Worm (Caenorhabditis elegans) whole organism, late embryonic: ENCODE data around the gene sul-1.

Source experiments
- F13H6.1 ChIP-seq: sonication (generic microtip); optimal IDR thresholded peaks from 2 replicates; lab custom pipeline; 2016; ENCODE audit warnings: missing genetic modification characterization, missing compliant biosample characterization
- K02D7.2 ChIP-seq: sonication (generic microtip); optimal IDR thresholded peaks from 2 replicates; lab custom pipeline; 2017; ENCODE audit warnings: mild to moderate bottlenecking, missing genetic modification characterization, missing compliant biosample characterization
- K09A11.1 ChIP-seq: sonication (generic microtip); optimal IDR thresholded peaks from 2 replicates; lab custom pipeline; 2017; ENCODE audit warnings: antibody characterized with exemption, mild to moderate bottlenecking, missing genetic modification characterization, missing compliant biosample characterization; ENCODE audit not compliant: insufficient read depth
- T23F11.4 ChIP-seq: fragments of 200-800 bp; sonication (Bioruptor generic); optimal IDR thresholded peaks from 2 replicates; lab custom pipeline; 2018; ENCODE audit warnings: mild to moderate bottlenecking, missing genetic modification characterization, missing compliant biosample characterization
- Y22D7AL.16 ChIP-seq: sonication (generic microtip); optimal IDR thresholded peaks from 2 replicates; lab custom pipeline; 2016; ENCODE audit warnings: missing genetic modification characterization, missing compliant biosample characterization
- ahr-1 ChIP-seq: sonication (generic microtip); optimal IDR thresholded peaks from 2 replicates; lab custom pipeline; 2016; ENCODE audit warnings: missing genetic modification characterization, missing compliant biosample characterization
- ceh-18 ChIP-seq: sonication (generic microtip); optimal IDR thresholded peaks from 2 replicates; lab custom pipeline; 2016; ENCODE audit warnings: missing genetic modification characterization, missing compliant biosample characterization
- ceh-2 ChIP-seq: sonication (generic microtip); optimal IDR thresholded peaks from 2 replicates; lab custom pipeline; 2016; ENCODE audit warnings: missing genotype, missing genetic modification characterization, missing compliant biosample characterization
- ceh-22 ChIP-seq: sonication (generic microtip); optimal IDR thresholded peaks from 2 replicates; lab custom pipeline; 2017; ENCODE audit warnings: missing biosample characterization, missing genetic modification characterization
- ceh-24 ChIP-seq: sonication (generic microtip); optimal IDR thresholded peaks from 2 replicates; lab custom pipeline; 2016; ENCODE audit warnings: mild to moderate bottlenecking, missing genetic modification characterization, missing compliant biosample characterization
- ceh-30 ChIP-seq: fragments of 150-350 bp; optimal IDR thresholded peaks from 2 replicates; lab custom pipeline; 2014; ENCODE audit warnings: missing biosample characterization, missing genetic modification characterization
- ceh-34 ChIP-seq: sonication (generic microtip); optimal IDR thresholded peaks from 2 replicates; lab custom pipeline; 2016; ENCODE audit warnings: mild to moderate bottlenecking, missing genetic modification characterization, missing compliant biosample characterization
- ceh-48 ChIP-seq: sonication (generic microtip); optimal IDR thresholded peaks from 2 replicates; lab custom pipeline; 2016; ENCODE audit warnings: missing genetic modification characterization, inconsistent platforms, missing compliant biosample characterization
- ceh-9 ChIP-seq: sonication (generic microtip); optimal IDR thresholded peaks from 2 replicates; lab custom pipeline; 2016; ENCODE audit warnings: mild to moderate bottlenecking, missing genetic modification characterization, inconsistent platforms, missing compliant biosample characterization
- che-1 ChIP-seq: sonication (generic microtip); optimal IDR thresholded peaks from 2 replicates; lab custom pipeline; 2016; ENCODE audit warnings: mild to moderate bottlenecking, missing genetic modification characterization, missing compliant biosample characterization
- dve-1 ChIP-seq: sonication (generic microtip); optimal IDR thresholded peaks from 2 replicates; lab custom pipeline; 2017; ENCODE audit warnings: antibody characterized with exemption, mild to moderate bottlenecking, missing genetic modification characterization, missing compliant biosample characterization
- elt-4 ChIP-seq: sonication (generic microtip); optimal IDR thresholded peaks from 2 replicates; lab custom pipeline; 2016; ENCODE audit warnings: missing genetic modification characterization, missing compliant biosample characterization
- ets-4 ChIP-seq: sonication (generic microtip); optimal IDR thresholded peaks from 2 replicates; lab custom pipeline; 2016; ENCODE audit warnings: missing genetic modification characterization, missing compliant biosample characterization
- eyg-1 ChIP-seq: sonication (generic microtip); optimal IDR thresholded peaks from 2 replicates; lab custom pipeline; 2016; ENCODE audit warnings: missing genotype, missing genetic modification characterization, missing compliant biosample characterization
- fax-1 ChIP-seq: sonication (generic microtip); optimal IDR thresholded peaks from 2 replicates; lab custom pipeline; 2016; ENCODE audit warnings: missing genotype, missing genetic modification characterization, missing compliant biosample characterization
- fkh-10 ChIP-seq: fragments of 150-350 bp; optimal IDR thresholded peaks from 2 replicates; lab custom pipeline; 2014; ENCODE audit warnings: missing biosample characterization, missing genetic modification reagents, missing genetic modification characterization
- fkh-6 ChIP-seq: sonication (generic microtip); optimal IDR thresholded peaks from 2 replicates; lab custom pipeline; 2016; ENCODE audit warnings: missing genetic modification characterization, missing compliant biosample characterization
- hlh-30 ChIP-seq: sonication (generic microtip); optimal IDR thresholded peaks from 2 replicates; lab custom pipeline; 2017; ENCODE audit warnings: antibody characterized with exemption, missing genetic modification characterization, missing compliant biosample characterization; ENCODE audit not compliant: insufficient read depth
- madf-2 ChIP-seq: sonication (generic microtip); optimal IDR thresholded peaks from 2 replicates; lab custom pipeline; 2017; ENCODE audit warnings: missing genetic modification characterization, missing compliant biosample characterization
- nhr-11 ChIP-seq: fragments of 150-350 bp; optimal IDR thresholded peaks from 2 replicates; lab custom pipeline; 2014; ENCODE audit warnings: missing biosample characterization, missing genetic modification characterization
- nhr-232 ChIP-seq: sonication (generic microtip); optimal IDR thresholded peaks from 2 replicates; lab custom pipeline; 2016; ENCODE audit warnings: missing genetic modification characterization, missing compliant biosample characterization
- npax-4 ChIP-seq: sonication (generic microtip); optimal IDR thresholded peaks from 2 replicates; lab custom pipeline; 2016; ENCODE audit warnings: missing genetic modification characterization, missing compliant biosample characterization
- odd-2 ChIP-seq: sonication (generic microtip); optimal IDR thresholded peaks from 2 replicates; lab custom pipeline; 2017; ENCODE audit warnings: antibody characterized with exemption, mild to moderate bottlenecking, missing genetic modification characterization, missing compliant biosample characterization
- pag-3 ChIP-seq: sonication (generic microtip); optimal IDR thresholded peaks from 2 replicates; lab custom pipeline; 2016; ENCODE audit warnings: missing compliant biosample characterization, missing genetic modification characterization, borderline replicate concordance
- pha-4 ChIP-seq: fragments of 150-350 bp; optimal IDR thresholded peaks from 2 replicates; lab custom pipeline; 2018; ENCODE audit warnings: missing biosample characterization, missing genetic modification reagents, missing genetic modification characterization
- pros-1 ChIP-seq: fragments of 150-350 bp; optimal IDR thresholded peaks from 2 replicates; lab custom pipeline; 2014; ENCODE audit warnings: missing biosample characterization, missing genetic modification reagents, missing genetic modification characterization
- ref-2 ChIP-seq: sonication (generic microtip); optimal IDR thresholded peaks from 2 replicates; lab custom pipeline; 2016; ENCODE audit warnings: missing genetic modification characterization, missing compliant biosample characterization
- rnt-1 ChIP-seq: sonication (generic microtip); optimal IDR thresholded peaks from 2 replicates; lab custom pipeline; 2016; ENCODE audit warnings: missing genetic modification characterization, missing compliant biosample characterization
- sox-2 ChIP-seq: fragments of 200-800 bp; sonication (Bioruptor generic); IDR thresholded peaks from 2 replicates; pipeline ENCODE4 v1.3.6; 2022; ENCODE audit warnings: missing genetic modification reagents, missing genetic modification characterization, missing compliant biosample characterization
- syd-9 ChIP-seq: sonication (generic microtip); optimal IDR thresholded peaks from 2 replicates; lab custom pipeline; 2016; ENCODE audit warnings: mild to moderate bottlenecking, missing genetic modification characterization, moderate library complexity, missing compliant biosample characterization
- tbx-7 ChIP-seq: sonication (generic microtip); optimal IDR thresholded peaks from 2 replicates; lab custom pipeline; 2016; ENCODE audit warnings: missing genotype, missing genetic modification characterization, missing compliant biosample characterization
- unc-42 ChIP-seq: sonication (generic microtip); optimal IDR thresholded peaks from 2 replicates; lab custom pipeline; 2016; ENCODE audit warnings: missing genotype, missing genetic modification characterization, missing compliant biosample characterization
- zip-5 ChIP-seq: sonication (generic microtip); optimal IDR thresholded peaks from 2 replicates; lab custom pipeline; 2016; ENCODE audit warnings: missing genetic modification characterization, missing compliant biosample characterization
- ztf-16 ChIP-seq: sonication (generic microtip); optimal IDR thresholded peaks from 2 replicates; lab custom pipeline; 2017; ENCODE audit warnings: missing genetic modification characterization, missing compliant biosample characterization

Gene sul-1

DNA sequence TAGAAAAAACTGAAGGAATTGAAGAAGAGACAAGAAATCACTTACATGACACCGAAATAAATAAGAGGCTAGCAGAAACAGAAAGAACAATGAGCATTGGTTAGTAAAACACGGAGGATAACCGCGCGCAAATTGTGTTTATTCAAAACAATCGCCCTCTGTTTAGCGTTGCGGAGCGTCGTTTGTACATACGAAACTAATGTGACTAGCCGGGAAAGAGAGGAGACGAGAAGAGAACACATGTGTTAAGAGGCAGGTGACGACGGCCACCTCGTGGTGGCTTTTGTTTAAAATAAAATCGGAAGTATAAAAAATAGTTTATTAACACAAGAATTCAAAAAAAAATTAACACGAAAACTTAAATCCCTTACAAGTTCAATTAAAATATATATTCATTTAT, 24.9 kb downstream of the sul-1 start, which contains the start of gene F40F4.7 (continued):
- TF ChIP-seq syd-9 (tag; lab: Kevin White, UChicago) (no peak), hlh-30 (tag; lab: Kevin White, UChicago) (peak; percentile 91), nhr-232 (no peak), pha-4 (tag; lab: Kevin White, UChicago) (no peak), sox-2 (GFP tag; lab: Robert Waterston, UW) (no peak), T23F11.4 (GFP tag; lab: Kevin White, UChicago) (no peak), ceh-34 (tag; lab: Kevin White, UChicago) (peak; percentile 18), tbx-7 (tag; lab: Kevin White, UChicago) (no peak), ceh-2 (tag; lab: Kevin White, UChicago) (no peak), che-1 (tag; lab: Kevin White, UChicago) (no peak), ets-4 (no peak), odd-2 (tag; lab: Kevin White, UChicago) (no peak), ceh-48 (tag; lab: Kevin White, UChicago) (no peak), Y22D7AL.16 (tag; lab: Kevin White, UChicago) (no peak), rnt-1 (tag; lab: Kevin White, UChicago) (peak; percentile 29), unc-42 (tag; lab: Kevin White, UChicago) (peak; percentile 72), npax-4 (no peak), ztf-16 (tag; lab: Kevin White, UChicago) (no peak)

DNA sequence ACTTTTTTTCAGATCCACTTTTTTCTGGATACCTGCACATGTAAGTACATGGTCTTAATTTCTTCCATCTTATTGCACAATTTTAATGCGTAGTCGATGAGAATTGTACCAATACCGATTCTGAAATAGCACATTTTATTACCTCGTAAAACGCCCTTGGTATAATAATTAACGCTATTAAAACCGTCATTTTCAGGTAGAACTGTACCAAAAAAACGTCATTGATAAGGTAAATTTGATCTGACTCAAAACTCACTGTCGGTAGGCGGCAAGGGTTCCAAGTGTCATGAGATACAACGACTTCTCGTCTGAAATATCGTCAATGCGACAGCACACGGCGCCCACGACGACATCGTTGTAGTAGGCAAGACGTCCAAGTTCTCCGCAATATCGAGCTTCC, 26.3 kb downstream of the sul-1 start:
- TF ChIP-seq npax-4 (no peak), ref-2 (tag; lab: Kevin White, UChicago) (no peak), K09A11.1 (tag; lab: Kevin White, UChicago) (no peak), fax-1 (tag; lab: Kevin White, UChicago) (no peak), ceh-24 (tag; lab: Kevin White, UChicago) (no peak)
- TF ChIP-seq, all 69 proteins: peak for 0

DNA sequence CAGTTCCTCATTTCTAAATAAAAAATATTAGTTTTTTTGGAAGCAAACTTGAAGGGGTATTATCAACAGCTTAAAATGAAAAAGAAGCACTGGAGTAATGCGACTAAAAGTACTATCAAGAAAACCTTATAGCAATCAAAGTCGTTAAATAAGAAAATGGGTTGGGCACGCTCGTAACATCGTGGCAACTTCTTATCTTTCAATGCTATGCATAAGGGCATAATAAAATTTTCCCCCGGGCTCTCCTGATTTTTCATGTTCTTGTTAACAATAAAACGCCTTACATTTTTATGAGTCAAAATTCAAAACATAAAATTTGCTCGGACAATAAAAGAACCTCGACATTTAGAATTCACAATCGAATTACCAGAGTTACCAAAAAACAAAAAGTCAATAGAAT, 27.1 kb downstream of the sul-1 start, which contains the start of gene irg-7:
irg-7 (minus strand) TSS at position 23 of the 400 bp plus-strand sequence.
- TF ChIP-seq eyg-1 (tag; lab: Kevin White, UChicago) (no peak), ceh-22 (tag; lab: Kevin White, UChicago) (no peak), pag-3 (tag; lab: Kevin White, UChicago) (no peak), sox-2 (GFP tag; lab: Robert Waterston, UW) (no peak), zip-5 (no peak), fkh-6 (tag; lab: Kevin White, UChicago) (no peak), fkh-10 (GFP tag; lab: Kevin White, UChicago) (no peak), odd-2 (tag; lab: Kevin White, UChicago) (no peak), elt-4 (tag; lab: Kevin White, UChicago) (no peak), Y22D7AL.16 (tag; lab: Kevin White, UChicago) (no peak)

DNA sequence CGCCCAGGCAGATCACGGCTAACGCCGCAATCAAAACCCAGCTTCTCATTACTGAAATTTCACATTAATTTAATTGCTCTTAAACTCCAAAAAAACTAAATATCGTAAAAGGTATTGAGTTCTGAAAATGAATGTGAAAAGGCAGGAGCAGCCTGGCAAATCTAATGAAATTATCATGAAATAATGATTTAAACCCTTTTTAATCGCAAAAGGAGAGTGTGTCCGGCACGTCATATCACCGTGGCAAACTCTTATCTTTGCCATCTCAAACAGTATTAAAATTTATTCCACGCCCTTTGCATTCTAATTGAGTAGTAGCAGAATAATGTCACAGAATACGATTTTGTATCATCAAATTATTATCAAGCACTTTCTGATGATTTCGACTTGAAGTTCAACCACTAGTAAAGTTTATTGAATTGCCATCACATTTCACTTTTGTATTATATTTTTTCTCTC, 35.3 kb downstream of the sul-1 start, which contains the start of gene F28B4.3:
F28B4.3 (minus strand) TSS at position 51 of the 459 bp plus-strand sequence.
- TF ChIP-seq madf-2 (no peak), dve-1 (no peak)
- TF ChIP-seq, all 69 proteins: peak for 0

DNA sequence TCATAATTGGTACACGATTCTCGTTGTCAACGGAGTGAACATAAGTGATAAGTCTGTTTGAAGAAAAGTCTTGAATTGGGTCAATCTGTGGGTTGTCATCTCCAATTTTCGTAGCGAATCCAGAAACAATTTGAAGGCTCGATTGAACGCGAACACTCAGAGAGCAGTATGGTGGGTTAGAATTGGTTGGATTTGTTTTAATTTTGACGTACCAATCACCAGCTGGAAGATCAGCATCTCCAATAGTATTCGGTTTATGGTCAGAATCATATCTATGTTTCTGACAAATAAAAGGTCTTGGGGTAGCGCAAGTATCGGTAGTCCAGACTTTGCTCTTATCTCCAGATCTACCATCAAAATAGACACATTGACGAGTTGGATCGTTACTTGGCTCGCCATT, 40.1 kb downstream of the sul-1 start:
- no peak for TF ChIP-seq ahr-1 (tag; lab: Kevin White, UChicago)
- no peak for TF ChIP-seq nhr-11 (tag; lab: Kevin White, UChicago)

DNA sequence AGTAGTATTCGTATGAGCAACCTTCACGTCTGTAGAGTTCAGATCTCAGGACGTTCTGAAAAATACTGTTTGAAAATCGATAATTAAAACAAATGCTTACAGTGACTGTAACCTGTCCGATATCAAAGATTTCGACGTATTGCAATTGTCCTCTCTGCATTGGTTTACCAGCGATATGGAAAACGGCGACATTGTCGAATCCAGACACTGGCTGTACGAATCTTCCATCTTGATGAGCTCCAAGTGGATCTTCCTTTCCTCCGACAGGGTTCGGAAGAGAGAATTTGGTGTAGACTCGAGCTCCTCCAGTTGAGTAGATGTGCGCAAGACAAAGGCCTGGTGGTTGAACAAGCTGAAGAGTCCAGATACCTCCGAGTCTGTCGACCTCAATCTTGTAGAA, 42.0 kb downstream of the sul-1 start:
- TF ChIP-seq K09A11.1 (tag; lab: Kevin White, UChicago) = no peak
- TF ChIP-seq zip-5 = no peak
- TF ChIP-seq T23F11.4 (GFP tag; lab: Kevin White, UChicago) = no peak
- TF ChIP-seq ceh-9 (tag; lab: Kevin White, UChicago) = no peak
- TF ChIP-seq fkh-6 (tag; lab: Kevin White, UChicago) = no peak
- TF ChIP-seq Y22D7AL.16 (tag; lab: Kevin White, UChicago) = no peak
- TF ChIP-seq madf-2 = no peak
- TF ChIP-seq nhr-11 (tag; lab: Kevin White, UChicago) = no peak
- TF ChIP-seq K02D7.2 (tag; lab: Kevin White, UChicago) = no peak
- no peak for TF ChIP-seq ceh-18 (tag; lab: Kevin White, UChicago)
- TF ChIP-seq ceh-30 (tag; lab: Kevin White, UChicago) = no peak
- TF ChIP-seq pros-1 (tag; lab: Kevin White, UChicago) = no peak
- TF ChIP-seq F13H6.1 (tag; lab: Kevin White, UChicago) = no peak
- TF ChIP-seq unc-42 (tag; lab: Kevin White, UChicago) = no peak
